Worm (Caenorhabditis elegans) whole organism, L4 larva: ENCODE results near the gene oac-8.

Experiments used
- D1046.2 ChIP-seq: fragments of 200-800 bp; sonication (Bioruptor generic); IDR thresholded peaks from 2 replicates; pipeline ENCODE4 v1.3.6; 2022; ENCODE audit warnings: missing genetic modification characterization, missing compliant biosample characterization
- ZK337.2 ChIP-seq: fragments of 200-800 bp; sonication (Bioruptor generic); IDR thresholded peaks from 2 replicates; pipeline ENCODE4 v1.3.6; 2022; ENCODE audit warnings: missing genetic modification reagents, missing genetic modification characterization, missing compliant biosample characterization
- ZK546.5 ChIP-seq, 2 experiments: sonication (generic microtip); optimal IDR thresholded peaks; 2 replicates each; lab custom pipeline; 2017; ENCODE audit warnings: missing biosample characterization in 2 of 2, missing genetic modification characterization in 2 of 2
- aha-1 ChIP-seq: fragments of 150-350 bp; peaks from one replicate; lab custom pipeline; 2014; ENCODE audit warnings: missing biosample characterization, missing genetic modification characterization
- attf-4 ChIP-seq: sonication (generic microtip); optimal IDR thresholded peaks from 3 replicates; lab custom pipeline; 2017; ENCODE audit warnings: missing biosample characterization, missing genetic modification characterization
- ceh-20 ChIP-seq: fragments of 200-800 bp; sonication (Bioruptor generic); IDR thresholded peaks from 2 replicates; pipeline ENCODE4 v1.3.6; 2022; ENCODE audit warnings: missing genetic modification reagents, missing genetic modification characterization, missing compliant biosample characterization
- cey-2 ChIP-seq: sonication (generic microtip); optimal IDR thresholded peaks from 3 replicates; lab custom pipeline; 2017; ENCODE audit warnings: missing genetic modification characterization, mild to moderate bottlenecking, missing compliant biosample characterization, antibody characterized with exemption, borderline replicate concordance; ENCODE audit not compliant: insufficient read depth
- daf-16 ChIP-seq, 3 experiments: sonication (generic microtip); optimal IDR thresholded peaks; 2 replicates each; lab custom pipeline; 2016 to 2017; ENCODE audit warnings: missing genetic modification characterization in 3 of 3, missing genetic modification reagents in 3 of 3, mild to moderate bottlenecking in 2 of 3, missing compliant biosample characterization in 2 of 3, missing biosample characterization in 1 of 3, moderate library complexity in 1 of 3
- dmd-9 ChIP-seq: fragments of 200-800 bp; sonication (Bioruptor generic); IDR thresholded peaks from 2 replicates; pipeline ENCODE4 v1.3.6; 2022; ENCODE audit warnings: missing genetic modification reagents, missing genetic modification characterization, missing compliant biosample characterization
- dpl-1 ChIP-seq: fragments of 150-350 bp; optimal IDR thresholded peaks from 2 replicates; lab custom pipeline; 2014; ENCODE audit warnings: missing biosample characterization, missing genetic modification reagents, missing genetic modification characterization
- egl-27 ChIP-seq: sonication (generic microtip); optimal IDR thresholded peaks from 3 replicates; lab custom pipeline; 2017; ENCODE audit warnings: missing biosample characterization, missing genetic modification reagents, missing genetic modification characterization
- hlh-11 ChIP-seq: fragments of 200-800 bp; sonication (Bioruptor generic); optimal IDR thresholded peaks from 2 replicates; lab custom pipeline; 2018; ENCODE audit warnings: mild to moderate bottlenecking, missing genetic modification characterization, missing compliant biosample characterization
- lim-7 ChIP-seq: fragments of 200-800 bp; sonication (Bioruptor generic); IDR thresholded peaks from 2 replicates; pipeline ENCODE4 v1.3.6; 2022; ENCODE audit warnings: missing genetic modification characterization, missing compliant biosample characterization
- lin-29 ChIP-seq: fragments of 200-800 bp; sonication (Bioruptor generic); IDR thresholded peaks from 2 replicates; pipeline ENCODE4 v1.3.6; 2022; ENCODE audit warnings: missing genetic modification reagents, missing genetic modification characterization, missing compliant biosample characterization
- mdt-29 ChIP-seq: fragments of 200-800 bp; sonication (Bioruptor generic); IDR thresholded peaks from 2 replicates; pipeline ENCODE4 v1.3.6; 2022; ENCODE audit warnings: missing genetic modification reagents, missing genetic modification characterization, missing compliant biosample characterization
- mes-2 ChIP-seq: sonication (generic microtip); optimal IDR thresholded peaks from 2 replicates; lab custom pipeline; 2016; ENCODE audit warnings: missing genotype, mild to moderate bottlenecking, missing genetic modification characterization, missing compliant biosample characterization; ENCODE audit not compliant: poor library complexity, severe bottlenecking
- mxl-3 ChIP-seq: fragments of 200-800 bp; sonication (Bioruptor generic); optimal IDR thresholded peaks from 2 replicates; lab custom pipeline; 2018; ENCODE audit warnings: mild to moderate bottlenecking, missing genetic modification characterization, missing compliant biosample characterization
- nhr-10 ChIP-seq: fragments of 150-350 bp; optimal IDR thresholded peaks from 2 replicates; lab custom pipeline; 2014; ENCODE audit warnings: missing biosample characterization, missing genetic modification characterization
- nhr-11 ChIP-seq: fragments of 150-350 bp; optimal IDR thresholded peaks from 2 replicates; lab custom pipeline; 2014; ENCODE audit warnings: missing biosample characterization, missing genetic modification characterization
- nhr-28 ChIP-seq: fragments of 150-350 bp; optimal IDR thresholded peaks from 2 replicates; lab custom pipeline; 2014; ENCODE audit warnings: missing biosample characterization, missing genetic modification characterization
- nhr-41 ChIP-seq: fragments of 200-800 bp; sonication (Bioruptor generic); IDR thresholded peaks from 2 replicates; pipeline ENCODE4 v1.3.6; 2022; ENCODE audit warnings: missing genetic modification reagents, missing genetic modification characterization, missing compliant biosample characterization
- nhr-42 ChIP-seq: fragments of 200-800 bp; sonication (Bioruptor generic); IDR thresholded peaks from 2 replicates; pipeline ENCODE4 v1.3.6; 2022; ENCODE audit warnings: missing genetic modification characterization, missing compliant biosample characterization
- nhr-6 ChIP-seq: fragments of 150-350 bp; optimal IDR thresholded peaks from 2 replicates; lab custom pipeline; 2014; ENCODE audit warnings: missing biosample characterization, missing genetic modification characterization
- skn-1 ChIP-seq: fragments of 150-350 bp; optimal IDR thresholded peaks from 2 replicates; lab custom pipeline; 2014; ENCODE audit warnings: missing biosample characterization, missing genetic modification characterization
- snpc-1.2 ChIP-seq: fragments of 200-800 bp; sonication (Bioruptor generic); IDR thresholded peaks from 2 replicates; pipeline ENCODE4 v1.3.6; 2022; ENCODE audit warnings: missing genetic modification reagents, missing genetic modification characterization, missing compliant biosample characterization
- spr-1 ChIP-seq: sonication (generic microtip); optimal IDR thresholded peaks from 2 replicates; lab custom pipeline; 2016; ENCODE audit warnings: mild to moderate bottlenecking, missing genetic modification characterization, missing compliant biosample characterization
- spr-3 ChIP-seq: fragments of 200-800 bp; sonication (Bioruptor generic); optimal IDR thresholded peaks from 2 replicates; lab custom pipeline; 2018; ENCODE audit warnings: mild to moderate bottlenecking, missing genetic modification characterization, missing compliant biosample characterization
- tag-97 ChIP-seq: fragments of 200-800 bp; sonication (Bioruptor generic); IDR thresholded peaks from 2 replicates; pipeline ENCODE4 v1.3.6; 2022; ENCODE audit warnings: missing genetic modification characterization, missing compliant biosample characterization
- unc-130 ChIP-seq: sonication (generic microtip); optimal IDR thresholded peaks from 2 replicates; lab custom pipeline; 2016; ENCODE audit warnings: missing genetic modification reagents, missing genetic modification characterization, missing compliant biosample characterization

The oac-8 gene

DNA sequence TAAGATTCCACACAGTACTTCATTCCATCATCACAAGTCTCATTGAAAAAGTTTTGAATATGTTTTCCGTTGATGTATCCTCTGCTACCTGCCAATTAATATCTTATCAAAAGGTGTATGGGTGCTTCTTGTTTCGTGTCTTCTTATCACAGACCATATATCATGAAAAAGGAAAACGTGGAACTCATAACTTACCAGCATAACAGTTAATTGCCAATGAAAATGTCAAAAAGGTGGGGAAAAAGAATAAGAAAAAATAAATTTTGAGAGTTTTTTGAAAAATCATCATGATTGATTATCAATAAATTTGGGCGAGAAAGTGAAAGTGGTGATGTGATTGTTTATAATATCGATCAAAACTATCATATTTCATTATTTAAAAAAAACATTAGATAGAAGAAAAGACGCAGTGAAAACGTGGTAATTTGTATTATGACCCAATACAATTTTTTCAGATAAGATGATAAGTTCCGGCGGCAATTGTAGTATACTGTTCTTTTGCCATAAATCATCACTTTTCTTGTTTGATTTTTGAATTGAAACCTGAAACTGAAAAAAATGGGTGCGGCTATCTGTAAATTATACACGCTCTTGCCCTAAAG, 46.7 kb downstream of the oac-8 start, which contains the start of gene F56C4.4 (continued):
- TF ChIP-seq nhr-42 (GFP tag; lab: Robert Waterston, UW) (no peak), ZK337.2 (GFP tag; lab: Robert Waterston, UW) (no peak), attf-4 (no peak), snpc-1.2 (GFP tag; lab: Robert Waterston, UW) (no peak), cey-2 (peak; percentile 32), mxl-3 (GFP tag; lab: Kevin White, UChicago) (no peak), nhr-28 (tag; lab: Kevin White, UChicago) (peak; percentile 54), dmd-9 (GFP tag; lab: Robert Waterston, UW) (no peak), ceh-20 (GFP tag; lab: Robert Waterston, UW) (peak; percentile 76), spr-1 (tag; lab: Kevin White, UChicago) (no peak), skn-1 (no peak), dpl-1 (GFP tag; lab: Kevin White, UChicago) (no peak), nhr-10 (tag; lab: Kevin White, UChicago) (no peak), nhr-41 (GFP tag; lab: Robert Waterston, UW) (no peak), daf-16 (GFP tag; optimal IDR thresholded peaks at IDR 0.05; lab: Kevin White, UChicago) (peak in 1 of 2 experiments; percentile 27), daf-16 (tag; optimal IDR thresholded peaks at IDR 0.05; lab: Kevin White, UChicago) (peak; percentile 53), aha-1 (peak; percentile 20), hlh-11 (tag; lab: Kevin White, UChicago) (peak; percentile 69), lim-7 (GFP tag; lab: Robert Waterston, UW) (no peak)

DNA sequence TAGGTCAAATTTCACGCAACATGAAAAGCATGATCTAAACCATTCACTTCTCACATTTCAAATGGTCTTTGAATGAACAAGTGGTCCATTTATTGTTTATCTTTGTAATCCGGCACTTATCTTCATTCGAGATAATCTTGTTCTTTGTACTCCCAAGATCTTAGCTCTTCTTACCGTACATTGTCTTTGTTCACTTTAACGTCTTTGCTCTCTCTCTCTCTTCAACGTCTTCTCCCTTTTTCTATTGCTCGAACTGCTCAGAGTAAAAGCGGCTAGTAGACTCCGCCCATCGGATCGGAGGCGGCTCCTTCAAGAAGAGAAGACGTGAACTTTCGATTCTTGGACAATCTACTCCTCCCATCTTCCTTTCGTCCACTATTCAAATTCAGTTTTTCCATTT, 52.3 kb downstream of the oac-8 start, which contains the start of gene F56C4.1:
F56C4.1 (plus strand) TSS at position 301 of the 400 bp plus-strand sequence.
- TF ChIP-seq nhr-11 (no peak), unc-130 (GFP tag; lab: Kevin White, UChicago) (no peak), ceh-20 (GFP tag; lab: Robert Waterston, UW) (no peak), mdt-29 (GFP tag; lab: Robert Waterston, UW) (no peak), spr-3 (GFP tag; lab: Kevin White, UChicago) (no peak), daf-16 (GFP tag; optimal IDR thresholded peaks at IDR 0.05; lab: Kevin White, UChicago) (no peak), daf-16 (tag; optimal IDR thresholded peaks at IDR 0.05; lab: Kevin White, UChicago) (no peak), egl-27 (tag; lab: Kevin White, UChicago) (no peak), mes-2 (no peak), D1046.2 (GFP tag; lab: Robert Waterston, UW) (no peak), tag-97 (no peak), lin-29 (GFP tag; lab: Robert Waterston, UW) (no peak), nhr-6 (no peak), ZK546.5 (tag; optimal IDR thresholded peaks at IDR 0.05; lab: Kevin White, UChicago) (no peak)
